Fruit fly (Drosophila melanogaster): ENCODE measurements around the gene Zcchc7.

The Zcchc7 gene

DNA sequence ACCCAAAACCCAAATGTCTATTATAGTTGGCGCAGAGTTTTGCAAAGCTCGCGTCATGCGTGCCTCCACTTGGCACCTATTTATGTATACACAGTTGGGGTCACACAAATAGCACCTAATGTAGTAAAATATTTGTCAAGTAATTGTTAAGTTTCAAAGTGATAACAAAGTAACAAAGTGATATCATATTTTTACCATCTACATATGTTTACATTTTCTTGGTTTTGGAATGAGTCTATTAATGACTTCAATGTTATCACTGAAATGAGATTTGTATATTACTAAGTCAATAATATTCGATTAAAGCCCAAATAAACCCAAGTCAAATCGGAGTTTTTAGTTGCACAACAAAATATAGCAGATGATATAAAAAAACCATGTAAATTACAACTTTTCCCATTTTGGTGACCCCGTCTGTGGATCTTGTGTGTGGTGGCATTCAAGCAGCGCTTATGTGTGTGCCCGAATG lies 27.3 kb downstream of the Zcchc7 start (continued):
- TF ChIP-seq CG17829 (tag; optimal IDR thresholded peaks at IDR 0.05), result peak; percentile 46
- no peak for TF ChIP-seq YL-1 (GFP tag; optimal IDR thresholded peaks at IDR 0.05)
- TF ChIP-seq Bdp1 (GFP tag; optimal IDR thresholded peaks at IDR 0.05), result no peak
- TF ChIP-seq NC2α (GFP tag; optimal IDR thresholded peaks at IDR 0.05), result no peak
- TF ChIP-seq CG6654 (GFP tag; optimal IDR thresholded peaks at IDR 0.05), result peak; percentile 31
- peak; percentile 10 for TF ChIP-seq jumu (GFP tag; optimal IDR thresholded peaks at IDR 0.05)
- no peak for TF ChIP-seq CG17912 (GFP tag; optimal IDR thresholded peaks at IDR 0.05)
- TF ChIP-seq gsb-n (tag; optimal IDR thresholded peaks at IDR 0.05), result peak; percentile 59
- peak; percentile 87 for TF ChIP-seq dmrt99B (tag; optimal IDR thresholded peaks at IDR 0.05)
- peak; percentile 80 for TF ChIP-seq CG18262 (tag; optimal IDR thresholded peaks at IDR 0.05)
- peak; percentile 69 for TF ChIP-seq CG17359 (tag; optimal IDR thresholded peaks at IDR 0.05)
- TF ChIP-seq CG8944 (GFP tag; optimal IDR thresholded peaks at IDR 0.05), result peak; percentile 12
- TF ChIP-seq sens (GFP tag), result peak; percentile 87
- peak; percentile 44 to 55 for TF ChIP-seq Pdp1 (GFP tag; optimal IDR thresholded peaks at IDR 0.05)
- peak; percentile 54 for TF ChIP-seq Rfx (GFP tag; IDR thresholded peaks at IDR 0.05)
- TF ChIP-seq CG2116 (GFP tag; optimal IDR thresholded peaks at IDR 0.05), result peak; percentile 11
- no peak for TF ChIP-seq CG6272 (GFP tag; IDR thresholded peaks at IDR 0.05)
- no peak for TF ChIP-seq lbe (GFP tag; optimal IDR thresholded peaks at IDR 0.05)
- TF ChIP-seq Ravus (GFP tag; IDR thresholded peaks at IDR 0.05), result no peak
- TF ChIP-seq psq (GFP tag; optimal IDR thresholded peaks at IDR 0.05), result no peak
- TF ChIP-seq croc (GFP tag; conservative IDR thresholded peaks at IDR 0.05), result peak; percentile 31; the same call in 2 of the 3 replicates
- no peak for TF ChIP-seq Opbp (GFP tag; IDR thresholded peaks at IDR 0.05; ENCODE audit: partially characterized antibody)
- no peak for TF ChIP-seq sr (GFP tag; IDR thresholded peaks at IDR 0.05)
- no peak for TF ChIP-seq knrl (GFP tag; IDR thresholded peaks at IDR 0.05; ENCODE audit: partially characterized antibody)
- peak; percentile 54; the same call in 1 of the 2 replicates for TF ChIP-seq seq (GFP tag; IDR thresholded peaks at IDR 0.05)
- TF ChIP-seq lmd (GFP tag; IDR thresholded peaks at IDR 0.05), result peak; percentile 65
- peak; percentile 54 for TF ChIP-seq twi (tag; optimal IDR thresholded peaks at IDR 0.05)
- peak; percentile 41 for TF ChIP-seq Sry-δ (GFP tag; optimal IDR thresholded peaks at IDR 0.05)
- TF ChIP-seq Ssrp (tag; optimal IDR thresholded peaks at IDR 0.05), result peak; percentile 72
- no peak for TF ChIP-seq klu (GFP tag; IDR thresholded peaks at IDR 0.05)
- peak; percentile 53 for TF ChIP-seq sug (tag; optimal IDR thresholded peaks at IDR 0.05)
- peak; percentile 38 for TF ChIP-seq Atf3 (GFP tag; optimal IDR thresholded peaks at IDR 0.05)
- no peak for TF ChIP-seq emc (GFP tag; optimal IDR thresholded peaks at IDR 0.05)
- TF ChIP-seq CG14667 (GFP tag; IDR thresholded peaks at IDR 0.05), result peak; percentile 33; the same call in 1 of the 2 replicates
- TF ChIP-seq kni (GFP tag; optimal IDR thresholded peaks at IDR 0.05), result no peak
- TF ChIP-seq odd (GFP tag; optimal IDR thresholded peaks at IDR 0.05), result peak; percentile 76
- TF ChIP-seq nau (GFP tag; optimal IDR thresholded peaks at IDR 0.05), result peak; percentile 81
- no peak for TF ChIP-seq Bgb (GFP tag; IDR thresholded peaks at IDR 0.05; ENCODE audit: partially characterized antibody)
- TF ChIP-seq H15 (GFP tag; IDR thresholded peaks at IDR 0.05), result no peak
- no peak for TF ChIP-seq pan (optimal IDR thresholded peaks at IDR 0.05)
- TF ChIP-seq pan (GFP tag; optimal IDR thresholded peaks at IDR 0.05 in 1 of 2, IDR thresholded peaks at IDR 0.05 in 1 of 2), result peak in 1 of 2 experiments; percentile 27
- peak; percentile 46 for TF ChIP-seq CG12155 (GFP tag; optimal IDR thresholded peaks at IDR 0.05)
- peak; percentile 47 for TF ChIP-seq CG10274 (GFP tag; optimal IDR thresholded peaks at IDR 0.05)
- no peak for TF ChIP-seq CG13894 (tag; optimal IDR thresholded peaks at IDR 0.05)
- 0 out of 2 replicates have a peak, but pooled peaks have one; percentile 9 for TF ChIP-seq Awh (GFP tag; IDR thresholded peaks at IDR 0.05)
- TF ChIP-seq CG30020 (tag; optimal IDR thresholded peaks at IDR 0.05), result peak; percentile 10
- TF ChIP-seq CG1602 (GFP tag; optimal IDR thresholded peaks at IDR 0.05), result peak; percentile 34
- 0 out of 3 replicates have a peak, but pooled peaks have one; percentile 71 for TF ChIP-seq ci (GFP tag; IDR thresholded peaks at IDR 0.05)
- no peak for TF ChIP-seq MESR4 (GFP tag; optimal IDR thresholded peaks at IDR 0.05)
- no peak for TF ChIP-seq Dfd (GFP tag; optimal IDR thresholded peaks at IDR 0.05)
- no peak for TF ChIP-seq br (optimal IDR thresholded peaks at IDR 0.05)

Measured in whole organism, embryonic.